Worm (Caenorhabditis elegans): ENCODE measurements around the gene ZK546.2.

- TF ChIP-seq C04F5.9 (tag; optimal IDR thresholded peaks at IDR 0.05) (no peak), ces-1 (GFP tag; optimal IDR thresholded peaks at IDR 0.05) (no peak), pqm-1 (tag; optimal IDR thresholded peaks at IDR 0.05) (peak; percentile 67), nhr-77 (tag; optimal IDR thresholded peaks at IDR 0.05) (no peak), aly-2 (tag; optimal IDR thresholded peaks at IDR 0.05) (no peak), nhr-11 (tag; optimal IDR thresholded peaks at IDR 0.05) (no peak), ama-1 (optimal IDR thresholded peaks at IDR 0.05) (no peak), elt-2 (tag; optimal IDR thresholded peaks at IDR 0.05) (peak; percentile 100), nhr-28 (tag; optimal IDR thresholded peaks at IDR 0.05) (no peak), aha-1 (tag; optimal IDR thresholded peaks at IDR 0.05) (no peak), ets-5 (GFP tag; IDR thresholded peaks at IDR 0.05) (no peak), pag-3 (tag; optimal IDR thresholded peaks at IDR 0.05; ENCODE audit: borderline replicate concordance, insufficient read depth) (no peak), efl-1 (optimal IDR thresholded peaks at IDR 0.05) (no peak), efl-1 (GFP tag; optimal IDR thresholded peaks at IDR 0.05 in 1 of 2) (peak in 1 of 2 experiments; percentile 85), hpl-2 (GFP tag; optimal IDR thresholded peaks at IDR 0.05) (no peak)
Measured at ce11 chrII:4925198-4925764, 20.5 kb upstream of the ZK546.2 start, which contains the start of gene aagr-2.

Measured in whole organism, L1 larva.